Worm (Caenorhabditis elegans): ENCODE data around the gene F53H4.2.

F53H4.2 gene

DNA sequence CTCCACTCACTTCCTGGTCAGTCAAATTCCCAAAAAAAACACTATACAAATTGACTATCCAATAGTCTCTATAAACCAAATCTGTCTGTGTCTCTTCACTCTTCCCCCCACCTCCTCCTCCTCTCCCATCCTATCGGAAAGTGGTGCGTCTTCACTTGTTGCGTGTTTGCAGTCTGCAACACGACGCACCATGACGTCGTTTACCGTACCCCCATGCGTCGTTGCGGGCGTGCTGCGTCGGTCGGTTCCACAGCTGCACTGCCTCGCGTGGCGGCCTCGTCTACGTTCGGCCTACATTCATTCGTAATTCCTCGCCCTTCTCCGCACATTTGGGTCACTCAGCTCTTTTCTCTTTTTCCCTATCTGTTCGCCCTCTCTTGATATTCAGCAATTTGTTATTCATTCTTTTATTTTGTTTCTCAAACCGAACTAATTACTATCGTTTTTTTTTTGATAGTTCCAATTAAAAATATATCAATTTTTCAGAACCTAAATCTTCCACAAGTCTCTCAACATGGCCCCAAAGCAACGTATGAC lies 15.8 kb upstream of the F53H4.2 start, which contains the start of gene serp-1.1 (continued):
- peak; percentile 98 for TF ChIP-seq nhr-28 (tag; optimal IDR thresholded peaks at IDR 0.05)
- TF ChIP-seq rbr-2 (tag; optimal IDR thresholded peaks at IDR 0.05): peak; percentile 98
- no peak for TF ChIP-seq skn-1 (tag; optimal IDR thresholded peaks at IDR 0.05)
- peak; percentile 97 for TF ChIP-seq mes-2 (tag; optimal IDR thresholded peaks at IDR 0.05; ENCODE audit: poor library complexity, severe bottlenecking)
- TF ChIP-seq fos-1 (tag; optimal IDR thresholded peaks at IDR 0.05): peak; percentile 90
- TF ChIP-seq unc-39 (tag; optimal IDR thresholded peaks at IDR 0.05): peak; percentile 42
- peak; percentile 90; the same call in 1 of the 2 replicates for TF ChIP-seq daf-8 (GFP tag; IDR thresholded peaks at IDR 0.05)
- peak; percentile 85 for TF ChIP-seq zip-2 (tag; optimal IDR thresholded peaks at IDR 0.05)
- peak; percentile 95 for TF ChIP-seq T20F7.1 (GFP tag; optimal IDR thresholded peaks at IDR 0.05)
- peak; percentile 56 for TF ChIP-seq attf-4 (tag; optimal IDR thresholded peaks at IDR 0.05)
- peak; percentile 99 for TF ChIP-seq pha-4 (GFP tag; IDR thresholded peaks at IDR 0.05)
- TF ChIP-seq pha-4 (tag; optimal IDR thresholded peaks at IDR 0.05): peak; percentile 51
- TF ChIP-seq mxl-3 (GFP tag; optimal IDR thresholded peaks at IDR 0.05): peak; percentile 100
- TF ChIP-seq nhr-76 (tag; optimal IDR thresholded peaks at IDR 0.05): peak; percentile 47
- TF ChIP-seq mxl-2 (GFP tag; conservative IDR thresholded peaks at IDR 0.05): peak; percentile 91
- TF ChIP-seq nhr-6 (tag; optimal IDR thresholded peaks at IDR 0.05): peak; percentile 97
- TF ChIP-seq php-3 (GFP tag; IDR thresholded peaks at IDR 0.05): peak; percentile 91

DNA sequence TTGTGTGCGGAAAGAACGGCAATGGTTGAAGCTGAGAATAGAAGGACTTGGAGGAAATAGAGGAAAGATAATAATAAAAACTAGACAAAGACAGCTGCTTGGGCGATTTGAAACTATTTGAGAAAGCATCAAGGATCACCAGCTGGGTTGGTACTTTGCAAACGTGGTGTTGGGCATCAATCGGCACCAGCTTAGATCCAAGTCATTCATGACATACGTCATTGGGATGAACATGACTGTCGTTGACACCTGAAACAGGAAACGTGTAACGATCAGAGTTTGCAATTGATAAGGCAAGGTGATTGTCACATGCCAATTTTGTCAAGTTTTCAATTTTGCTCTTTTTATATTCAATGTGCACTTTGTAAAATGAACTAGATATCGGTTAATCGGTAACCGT lies 14.5 kb upstream of the F53H4.2 start:
- TF ChIP-seq arid-1 (GFP tag; conservative IDR thresholded peaks at IDR 0.05) (0 out of 2 replicates have a peak, but pooled peaks have one; percentile 21), Y75B8A.6 (GFP tag; IDR thresholded peaks at IDR 0.05) (no peak), lin-38 (GFP tag; IDR thresholded peaks at IDR 0.05) (no peak), hmg-1.1 (GFP tag; IDR thresholded peaks at IDR 0.05) (no peak), vab-7 (GFP tag; IDR thresholded peaks at IDR 0.05) (no peak), nhr-237 (tag; optimal IDR thresholded peaks at IDR 0.05) (no peak), dmd-9 (GFP tag; IDR thresholded peaks at IDR 0.05) (no peak), nhr-111 (GFP tag; optimal IDR thresholded peaks at IDR 0.05) (no peak), ceh-62 (tag; optimal IDR thresholded peaks at IDR 0.05) (no peak), T26A8.4 (GFP tag; IDR thresholded peaks at IDR 0.05) (peak; percentile 78), R02D3.7 (tag; optimal IDR thresholded peaks at IDR 0.05) (no peak), ztf-7 (tag; optimal IDR thresholded peaks at IDR 0.05) (no peak), F49E8.2 (tag; optimal IDR thresholded peaks at IDR 0.05; ENCODE audit: borderline replicate concordance) (no peak), lin-13 (GFP tag; optimal IDR thresholded peaks at IDR 0.05) (no peak), mdl-1 (tag; optimal IDR thresholded peaks at IDR 0.05) (peak in 1 of 2 experiments; percentile 44), nhr-25 (tag; optimal IDR thresholded peaks at IDR 0.05; ENCODE audit: borderline replicate concordance, insufficient read depth) (no peak), mxl-2 (GFP tag; conservative IDR thresholded peaks at IDR 0.05) (peak; percentile 38; the same call in 1 of the 2 replicates), jun-1 (tag; optimal IDR thresholded peaks at IDR 0.05) (no peak), duxl-1 (tag; optimal IDR thresholded peaks at IDR 0.05; ENCODE audit: poor library complexity) (no peak), daf-12 (tag; optimal IDR thresholded peaks at IDR 0.05) (no peak), mxl-3 (GFP tag; optimal IDR thresholded peaks at IDR 0.05) (peak; percentile 66), tag-97 (GFP tag; IDR thresholded peaks at IDR 0.05) (no peak), dmd-8 (GFP tag; IDR thresholded peaks at IDR 0.05) (no peak), madf-9 (GFP tag; conservative IDR thresholded peaks at IDR 0.05) (no peak), saeg-2 (GFP tag; IDR thresholded peaks at IDR 0.05) (no peak), lim-7 (GFP tag; IDR thresholded peaks at IDR 0.05) (no peak), ceh-82 (tag; optimal IDR thresholded peaks at IDR 0.05) (no peak), pha-4 (GFP tag; IDR thresholded peaks at IDR 0.05) (peak; percentile 52; the same call in 1 of the 2 replicates), pha-4 (tag; optimal IDR thresholded peaks at IDR 0.05) (no peak), ama-1 (optimal IDR thresholded peaks at IDR 0.05) (no peak), ZK337.2 (GFP tag; IDR thresholded peaks at IDR 0.05) (no peak), ctbp-1 (GFP tag; IDR thresholded peaks at IDR 0.05) (no peak), Y48G9A.11 (GFP tag; IDR thresholded peaks at IDR 0.05) (no peak), ceh-44 (GFP tag; IDR thresholded peaks at IDR 0.05) (no peak), dmd-6 (GFP tag; IDR thresholded peaks at IDR 0.05) (peak; percentile 99), nhr-28 (tag; optimal IDR thresholded peaks at IDR 0.05) (peak; percentile 46), php-3 (GFP tag; IDR thresholded peaks at IDR 0.05) (no peak), spr-1 (tag; optimal IDR thresholded peaks at IDR 0.05) (peak; percentile 38), fkh-10 (GFP tag; optimal IDR thresholded peaks at IDR 0.05) (no peak)
